Worm (Caenorhabditis elegans) whole organism, L4 larva: ENCODE measurements around the gene adh-1.

Source experiments
- F10B5.3 ChIP-seq: sonication (generic microtip); optimal IDR thresholded peaks from 2 replicates; lab custom pipeline; 2016; ENCODE audit warnings: mild to moderate bottlenecking, missing genetic modification characterization, missing compliant biosample characterization
- F26F4.8 ChIP-seq: fragments of 200-800 bp; sonication (Bioruptor generic); conservative IDR thresholded peaks from 2 replicates; pipeline ENCODE4 v1.3.6; 2022; ENCODE audit warnings: missing genetic modification characterization, missing compliant biosample characterization
- F37D6.2 ChIP-seq: sonication (generic microtip); optimal IDR thresholded peaks from 2 replicates; lab custom pipeline; 2016; ENCODE audit warnings: mild to moderate bottlenecking, missing genetic modification characterization, missing compliant biosample characterization
- F49E8.2 ChIP-seq: sonication (generic microtip); optimal IDR thresholded peaks from 2 replicates; lab custom pipeline; 2016; ENCODE audit warnings: missing compliant biosample characterization, mild to moderate bottlenecking, missing genetic modification characterization, borderline replicate concordance
- ZK337.2 ChIP-seq: fragments of 200-800 bp; sonication (Bioruptor generic); IDR thresholded peaks from 2 replicates; pipeline ENCODE4 v1.3.6; 2022; ENCODE audit warnings: missing genetic modification reagents, missing genetic modification characterization, missing compliant biosample characterization
- aha-1 ChIP-seq: fragments of 150-350 bp; peaks from one replicate; lab custom pipeline; 2014; ENCODE audit warnings: missing biosample characterization, missing genetic modification characterization
- ama-1 ChIP-seq: fragments of 150-350 bp; optimal IDR thresholded peaks from 2 replicates; lab custom pipeline; 2014; ENCODE audit warnings: inconsistent platforms, mixed read lengths
- attf-4 ChIP-seq: sonication (generic microtip); optimal IDR thresholded peaks from 3 replicates; lab custom pipeline; 2017; ENCODE audit warnings: missing biosample characterization, missing genetic modification characterization
- ceh-20 ChIP-seq: fragments of 200-800 bp; sonication (Bioruptor generic); IDR thresholded peaks from 2 replicates; pipeline ENCODE4 v1.3.6; 2022; ENCODE audit warnings: missing genetic modification reagents, missing genetic modification characterization, missing compliant biosample characterization
- ceh-28 ChIP-seq: fragments of 150-350 bp; optimal IDR thresholded peaks from 2 replicates; lab custom pipeline; 2014; ENCODE audit warnings: missing biosample characterization, missing genetic modification reagents, missing genetic modification characterization
- ceh-32 ChIP-seq: sonication (generic microtip); optimal IDR thresholded peaks from 2 replicates; lab custom pipeline; 2016; ENCODE audit warnings: mild to moderate bottlenecking, missing genetic modification characterization, missing compliant biosample characterization; ENCODE audit not compliant: poor library complexity
- ceh-82 ChIP-seq: sonication (generic microtip); optimal IDR thresholded peaks from 2 replicates; lab custom pipeline; 2017; ENCODE audit warnings: missing biosample characterization, missing genetic modification characterization
- cey-2 ChIP-seq: sonication (generic microtip); optimal IDR thresholded peaks from 3 replicates; lab custom pipeline; 2017; ENCODE audit warnings: missing genetic modification characterization, mild to moderate bottlenecking, missing compliant biosample characterization, antibody characterized with exemption, borderline replicate concordance; ENCODE audit not compliant: insufficient read depth
- daf-16 ChIP-seq, 3 experiments: sonication (generic microtip); optimal IDR thresholded peaks; 2 replicates each; lab custom pipeline; 2016 to 2017; ENCODE audit warnings: missing genetic modification characterization in 3 of 3, missing genetic modification reagents in 3 of 3, mild to moderate bottlenecking in 2 of 3, missing compliant biosample characterization in 2 of 3, missing biosample characterization in 1 of 3, moderate library complexity in 1 of 3
- daf-8 ChIP-seq: fragments of 200-800 bp; sonication (Bioruptor generic); IDR thresholded peaks from 2 replicates; pipeline ENCODE4 v1.3.6; 2022; ENCODE audit warnings: missing genetic modification characterization, missing compliant biosample characterization
- dmd-6 ChIP-seq: fragments of 200-800 bp; sonication (Bioruptor generic); IDR thresholded peaks from 2 replicates; pipeline ENCODE4 v1.3.6; 2022; ENCODE audit warnings: missing genetic modification reagents, missing genetic modification characterization, missing compliant biosample characterization
- dpl-1 ChIP-seq: fragments of 150-350 bp; optimal IDR thresholded peaks from 2 replicates; lab custom pipeline; 2014; ENCODE audit warnings: missing biosample characterization, missing genetic modification reagents, missing genetic modification characterization
- dve-1 ChIP-seq: sonication (generic microtip); optimal IDR thresholded peaks from 2 replicates; lab custom pipeline; 2017; ENCODE audit warnings: antibody characterized with exemption, mild to moderate bottlenecking, missing genetic modification characterization, missing compliant biosample characterization; ENCODE audit not compliant: insufficient read depth
- egl-27 ChIP-seq: sonication (generic microtip); optimal IDR thresholded peaks from 3 replicates; lab custom pipeline; 2017; ENCODE audit warnings: missing biosample characterization, missing genetic modification reagents, missing genetic modification characterization
- gei-8 ChIP-seq: fragments of 200-800 bp; sonication (Bioruptor generic); optimal IDR thresholded peaks from 2 replicates; lab custom pipeline; 2018; ENCODE audit warnings: mild to moderate bottlenecking, missing genetic modification characterization, missing compliant biosample characterization
- hif-1 ChIP-seq, 2 experiments: sonication (generic microtip); optimal IDR thresholded peaks; 2 replicates each; lab custom pipeline; 2016 to 2017; ENCODE audit warnings: missing compliant biosample characterization in 2 of 2, missing genetic modification characterization in 2 of 2, missing genetic modification reagents in 2 of 2, missing genotype in 2 of 2, mild to moderate bottlenecking in 1 of 2
- hlh-11 ChIP-seq: fragments of 200-800 bp; sonication (Bioruptor generic); optimal IDR thresholded peaks from 2 replicates; lab custom pipeline; 2018; ENCODE audit warnings: mild to moderate bottlenecking, missing genetic modification characterization, missing compliant biosample characterization
- hlh-30 ChIP-seq: sonication (generic microtip); optimal IDR thresholded peaks from 2 replicates; lab custom pipeline; 2017; ENCODE audit warnings: antibody characterized with exemption, mild to moderate bottlenecking, missing genetic modification characterization, missing compliant biosample characterization; ENCODE audit not compliant: insufficient read depth
- jun-1 ChIP-seq: fragments of 150-350 bp; optimal IDR thresholded peaks from 2 replicates; lab custom pipeline; 2014; ENCODE audit warnings: missing biosample characterization, missing genetic modification reagents, missing genetic modification characterization
- lin-1 ChIP-seq: fragments of 200-800 bp; sonication (Bioruptor generic); IDR thresholded peaks from 2 replicates; pipeline ENCODE4 v1.3.6; 2022; ENCODE audit warnings: missing genetic modification reagents, missing genetic modification characterization, missing compliant biosample characterization
- lin-15B ChIP-seq: fragments of 150-350 bp; sonication (generic microtip); optimal IDR thresholded peaks from 3 replicates; lab custom pipeline; 2014; ENCODE audit warnings: missing biosample characterization, missing genetic modification characterization
- lir-3 ChIP-seq: sonication (generic microtip); optimal IDR thresholded peaks from 2 replicates; lab custom pipeline; 2016; ENCODE audit warnings: mild to moderate bottlenecking, missing genetic modification characterization, missing compliant biosample characterization
- lsy-2 ChIP-seq, 2 experiments: fragments of 150-350 bp in 1 of 2; sonication (generic microtip) in 1 of 2; optimal IDR thresholded peaks; 2 replicates each; lab custom pipeline; 2014 to 2017; ENCODE audit warnings: missing biosample characterization in 2 of 2, missing genetic modification characterization in 2 of 2
- mdl-1 ChIP-seq, 2 experiments: fragments of 150-350 bp in 1 of 2; sonication (generic microtip) in 1 of 2; optimal IDR thresholded peaks; 2 replicates each; lab custom pipeline; 2014 to 2017; ENCODE audit warnings: missing biosample characterization in 2 of 2, missing genetic modification characterization in 2 of 2
- mdt-29 ChIP-seq: fragments of 200-800 bp; sonication (Bioruptor generic); IDR thresholded peaks from 2 replicates; pipeline ENCODE4 v1.3.6; 2022; ENCODE audit warnings: missing genetic modification reagents, missing genetic modification characterization, missing compliant biosample characterization
- mep-1 ChIP-seq: fragments of 150-350 bp; sonication (generic microtip); optimal IDR thresholded peaks from 3 replicates; lab custom pipeline; 2014; ENCODE audit warnings: missing biosample characterization, missing genetic modification characterization
- mxl-2 ChIP-seq: fragments of 200-800 bp; sonication (Bioruptor generic); conservative IDR thresholded peaks from 2 replicates; pipeline ENCODE4 v1.3.6; 2022; ENCODE audit warnings: missing genetic modification reagents, missing genetic modification characterization, missing compliant biosample characterization
- mxl-3 ChIP-seq: fragments of 200-800 bp; sonication (Bioruptor generic); optimal IDR thresholded peaks from 2 replicates; lab custom pipeline; 2018; ENCODE audit warnings: mild to moderate bottlenecking, missing genetic modification characterization, missing compliant biosample characterization
- nhr-10 ChIP-seq: fragments of 150-350 bp; optimal IDR thresholded peaks from 2 replicates; lab custom pipeline; 2014; ENCODE audit warnings: missing biosample characterization, missing genetic modification characterization
- nhr-102 ChIP-seq: sonication (generic microtip); optimal IDR thresholded peaks from 2 replicates; lab custom pipeline; 2016; ENCODE audit warnings: mild to moderate bottlenecking, missing genetic modification characterization, moderate library complexity, missing compliant biosample characterization
- nhr-11 ChIP-seq: fragments of 150-350 bp; optimal IDR thresholded peaks from 2 replicates; lab custom pipeline; 2014; ENCODE audit warnings: missing biosample characterization, missing genetic modification characterization
- nhr-111 ChIP-seq: fragments of 200-800 bp; sonication (Bioruptor generic); optimal IDR thresholded peaks from 2 replicates; lab custom pipeline; 2018; ENCODE audit warnings: mild to moderate bottlenecking, missing genetic modification characterization, missing compliant biosample characterization
- nhr-237 ChIP-seq: sonication (generic microtip); optimal IDR thresholded peaks from 2 replicates; lab custom pipeline; 2017; ENCODE audit warnings: missing biosample characterization, missing genetic modification characterization
- nhr-25 ChIP-seq: sonication (generic microtip); optimal IDR thresholded peaks from 2 replicates; lab custom pipeline; 2017; ENCODE audit warnings: missing genetic modification characterization, mild to moderate bottlenecking, missing compliant biosample characterization, antibody characterized with exemption, moderate library complexity, borderline replicate concordance; ENCODE audit not compliant: insufficient read depth
- nhr-28 ChIP-seq: fragments of 150-350 bp; optimal IDR thresholded peaks from 2 replicates; lab custom pipeline; 2014; ENCODE audit warnings: missing biosample characterization, missing genetic modification characterization
- nhr-48 ChIP-seq: sonication (generic microtip); optimal IDR thresholded peaks from 2 replicates; lab custom pipeline; 2016; ENCODE audit warnings: mild to moderate bottlenecking, missing genetic modification characterization, missing compliant biosample characterization
- nhr-77 ChIP-seq: fragments of 150-350 bp; optimal IDR thresholded peaks from 2 replicates; lab custom pipeline; 2014; ENCODE audit warnings: missing biosample characterization, missing genetic modification characterization
- pqm-1 ChIP-seq: sonication (generic microtip); optimal IDR thresholded peaks from 2 replicates; lab custom pipeline; 2017; ENCODE audit warnings: missing biosample characterization, missing genetic modification characterization
- saeg-2 ChIP-seq: fragments of 200-800 bp; sonication (Bioruptor generic); IDR thresholded peaks from 2 replicates; pipeline ENCODE4 v1.3.6; 2022; ENCODE audit warnings: missing genetic modification reagents, missing genetic modification characterization, missing compliant biosample characterization
- snpc-1.2 ChIP-seq: fragments of 200-800 bp; sonication (Bioruptor generic); IDR thresholded peaks from 2 replicates; pipeline ENCODE4 v1.3.6; 2022; ENCODE audit warnings: missing genetic modification reagents, missing genetic modification characterization, missing compliant biosample characterization
- unc-130 ChIP-seq: sonication (generic microtip); optimal IDR thresholded peaks from 2 replicates; lab custom pipeline; 2016; ENCODE audit warnings: missing genetic modification reagents, missing genetic modification characterization, missing compliant biosample characterization
- unc-62 ChIP-seq, 3 experiments: fragments of 150-350 bp in 1 of 3; sonication (generic microtip); optimal IDR thresholded peaks in 2 of 3; peaks in 1 of 3; 1 replicate in 1 of 3; 2 replicates in 2 of 3; lab custom pipeline; 2014 to 2017; ENCODE audit warnings: missing biosample characterization in 3 of 3, missing genetic modification characterization in 3 of 3, missing genetic modification reagents in 3 of 3, missing genotype in 1 of 3
- vab-7 ChIP-seq: fragments of 200-800 bp; sonication (Bioruptor generic); IDR thresholded peaks from 2 replicates; pipeline ENCODE4 v1.3.6; 2022; ENCODE audit warnings: missing genetic modification reagents, missing genetic modification characterization, missing compliant biosample characterization
- zfp-2 ChIP-seq: sonication (generic microtip); optimal IDR thresholded peaks from 2 replicates; lab custom pipeline; 2016; ENCODE audit warnings: mild to moderate bottlenecking, missing genetic modification characterization, missing compliant biosample characterization

The adh-1 gene

ce11 chrV:11887988-11888499 is at the start of gene adh-1:
Gene adh-1, plus strand, starts transcription at chrV:11888248.
- TF ChIP-seq nhr-28 (peak; percentile 95), lsy-2 (tag; optimal IDR thresholded peaks at IDR 0.05; lab: Kevin White, UChicago) (peak in 1 of 2 experiments; percentile 45), zfp-2 (tag; lab: Kevin White, UChicago) (no peak), ZK337.2 (GFP tag; lab: Robert Waterston, UW) (no peak), lir-3 (tag; lab: Kevin White, UChicago) (no peak), ceh-32 (tag; lab: Kevin White, UChicago) (no peak), mxl-2 (GFP tag; lab: Robert Waterston, UW) (no peak), mdl-1 (tag; optimal IDR thresholded peaks at IDR 0.05; lab: Kevin White, UChicago) (peak; percentile 96 to 99), cey-2 (tag; lab: Kevin White, UChicago) (peak; percentile 74), ama-1 (lab: Kevin White, UChicago) (peak; percentile 93), dve-1 (peak; percentile 61), mdt-29 (peak; percentile 66; the same call in 1 of the 2 replicates), attf-4 (tag; lab: Kevin White, UChicago) (no peak), saeg-2 (GFP tag; lab: Robert Waterston, UW) (0 out of 2 replicates have a peak, but pooled peaks have one; percentile 28), hlh-11 (peak; percentile 92), F26F4.8 (GFP tag; lab: Robert Waterston, UW) (no peak), nhr-111 (GFP tag; lab: Kevin White, UChicago) (no peak), nhr-11 (tag; lab: Kevin White, UChicago) (peak; percentile 73), daf-16 (GFP tag; optimal IDR thresholded peaks at IDR 0.05; lab: Kevin White, UChicago) (peak in 1 of 2 experiments; percentile 50), daf-16 (tag; optimal IDR thresholded peaks at IDR 0.05; lab: Kevin White, UChicago) (peak; percentile 72), unc-62 (GFP tag; optimal IDR thresholded peaks at IDR 0.05 in 1 of 2; lab: Kevin White, UChicago) (peak in 1 of 2 experiments; percentile 99), unc-62 (tag; optimal IDR thresholded peaks at IDR 0.05; lab: Kevin White, UChicago) (no peak), jun-1 (tag; lab: Kevin White, UChicago) (no peak), nhr-48 (tag; lab: Kevin White, UChicago) (peak; percentile 88), hif-1 (tag; optimal IDR thresholded peaks at IDR 0.05; lab: Kevin White, UChicago) (peak; percentile 49 to 78), F49E8.2 (tag; lab: Kevin White, UChicago) (no peak), vab-7 (GFP tag; lab: Robert Waterston, UW) (no peak), aha-1 (tag; lab: Kevin White, UChicago) (peak; percentile 97), lin-1 (GFP tag; lab: Robert Waterston, UW) (0 out of 2 replicates have a peak, but pooled peaks have one; percentile 35), F10B5.3 (no peak), ceh-28 (no peak), egl-27 (tag; lab: Kevin White, UChicago) (peak; percentile 34), gei-8 (peak; percentile 93), nhr-10 (tag; lab: Kevin White, UChicago) (peak; percentile 95), hlh-30 (tag; lab: Kevin White, UChicago) (peak; percentile 89), dmd-6 (GFP tag; lab: Robert Waterston, UW) (peak; percentile 96), nhr-237 (no peak), mep-1 (peak; percentile 55), nhr-77 (tag; lab: Kevin White, UChicago) (peak; percentile 83), ceh-82 (tag; lab: Kevin White, UChicago) (no peak), pqm-1 (peak; percentile 5), F37D6.2 (tag; lab: Kevin White, UChicago) (no peak), lin-15B (no peak), ceh-20 (no peak; the same call in 1 of the 2 replicates), mxl-3 (GFP tag; lab: Kevin White, UChicago) (peak; percentile 100), daf-8 (GFP tag; lab: Robert Waterston, UW) (no peak), dpl-1 (peak; percentile 2), unc-130 (GFP tag; lab: Kevin White, UChicago) (no peak), nhr-25 (tag; lab: Kevin White, UChicago) (no peak), nhr-102 (tag; lab: Kevin White, UChicago) (peak; percentile 38), snpc-1.2 (GFP tag; lab: Robert Waterston, UW) (no peak)
